Worm (Caenorhabditis elegans) whole organism, L3 larva: ENCODE measurements around the gene ZK688.1.

Experiments used
- ama-1 ChIP-seq: fragments of 150-350 bp; optimal IDR thresholded peaks from 2 replicates; lab custom pipeline; 2018
- ceh-16 ChIP-seq: sonication (generic microtip); optimal IDR thresholded peaks from 2 replicates; lab custom pipeline; 2017; ENCODE audit warnings: missing biosample characterization, missing genetic modification characterization
- elt-3 ChIP-seq, 3 experiments: fragments of 150-350 bp in 1 of 3; sonication (generic microtip) in 2 of 3; optimal IDR thresholded peaks; 2 replicates in 2 of 3; 4 replicates in 1 of 3; lab custom pipeline; 2014 to 2017; ENCODE audit warnings: missing biosample characterization in 3 of 3, missing genetic modification characterization in 3 of 3
- fos-1 ChIP-seq: fragments of 150-350 bp; optimal IDR thresholded peaks from 2 replicates; lab custom pipeline; 2014; ENCODE audit warnings: missing biosample characterization, missing genetic modification characterization
- nhr-23 ChIP-seq: fragments of 150-350 bp; optimal IDR thresholded peaks from 2 replicates; lab custom pipeline; 2014; ENCODE audit warnings: missing biosample characterization, missing genetic modification reagents, missing genetic modification characterization
- nhr-77 ChIP-seq: fragments of 150-350 bp; optimal IDR thresholded peaks from 2 replicates; lab custom pipeline; 2014; ENCODE audit warnings: missing biosample characterization, missing genetic modification characterization
- pqm-1 ChIP-seq: fragments of 150-350 bp; optimal IDR thresholded peaks from 2 replicates; lab custom pipeline; 2017; ENCODE audit warnings: missing biosample characterization, missing genetic modification characterization, inconsistent platforms
- unc-39 ChIP-seq: sonication (generic microtip); optimal IDR thresholded peaks from 4 replicates; lab custom pipeline; 2017; ENCODE audit warnings: missing biosample characterization, missing genetic modification characterization
- zag-1 ChIP-seq: fragments of 150-350 bp; optimal IDR thresholded peaks from 2 replicates; lab custom pipeline; 2014; ENCODE audit warnings: missing biosample characterization, missing genetic modification characterization

DNA sequence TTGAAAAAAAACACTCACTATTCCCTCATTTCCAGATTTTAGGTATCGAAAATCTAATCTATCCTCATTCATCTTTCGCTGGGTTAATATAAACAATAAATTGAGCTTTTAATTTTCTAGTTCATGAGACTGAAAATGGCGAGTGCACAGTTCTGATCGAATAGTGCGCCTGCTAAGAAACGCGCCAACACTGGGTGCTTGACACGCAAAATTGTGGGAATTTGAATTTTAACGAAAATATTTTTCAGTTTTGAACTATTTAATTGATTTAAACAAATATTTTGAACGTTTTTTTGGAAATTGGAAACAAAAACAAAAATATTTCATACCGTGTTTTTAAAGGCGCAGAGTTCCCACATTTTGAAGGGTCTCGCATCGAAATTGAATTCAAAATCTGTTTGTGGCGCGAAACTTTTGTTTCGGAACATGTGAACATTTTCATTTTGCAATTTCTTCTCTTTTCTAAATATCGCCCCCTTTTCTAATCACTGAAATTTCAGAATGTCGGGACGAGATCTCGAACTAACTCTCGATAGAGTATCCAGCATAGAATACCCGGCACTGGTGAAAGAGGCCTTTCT lies 19.3 kb downstream of the ZK688.1 start, which contains the start of the genes C29E4.13 and npp-15:
- peak; percentile 13 for TF ChIP-seq nhr-23 (tag; lab: Kevin White, UChicago)
- TF ChIP-seq elt-3 (tag; optimal IDR thresholded peaks at IDR 0.05; lab: Kevin White, UChicago) = no peak
- no peak for TF ChIP-seq unc-39 (tag; lab: Kevin White, UChicago)
- TF ChIP-seq zag-1 (tag; lab: Kevin White, UChicago) = no peak
- no peak for TF ChIP-seq ceh-16 (tag; lab: Kevin White, UChicago)
- TF ChIP-seq fos-1 (tag; lab: Kevin White, UChicago) = no peak
- no peak for TF ChIP-seq pqm-1 (tag; lab: Kevin White, UChicago)
- no peak for TF ChIP-seq nhr-77 (tag; lab: Kevin White, UChicago)
- no peak for TF ChIP-seq ama-1 (lab: Kevin White, UChicago)
